Fruit fly (Drosophila melanogaster) whole organism, embryonic: ENCODE measurements around the gene Cep135.

Source experiments
- CG10147 ChIP-seq: fragments of 200-800 bp; sonication (Bioruptor generic); optimal IDR thresholded peaks from 2 replicates; lab custom pipeline; 2019; ENCODE audit warnings: missing biosample characterization, mild to moderate bottlenecking, missing genetic modification characterization, moderate library complexity
- CG10209 ChIP-seq: fragments of 200-800 bp; sonication (Bioruptor generic); optimal IDR thresholded peaks from 3 replicates; lab custom pipeline; 2017; ENCODE audit warnings: missing biosample characterization, mild to moderate bottlenecking, missing genetic modification characterization, missing genetic modification reagents
- CG10267 ChIP-seq: fragments of 200-800 bp; sonication (Bioruptor generic); optimal IDR thresholded peaks from 2 replicates; lab custom pipeline; 2018; ENCODE audit warnings: missing biosample characterization, mild to moderate bottlenecking, missing genetic modification characterization, moderate library complexity
- CG10431 ChIP-seq: fragments of 200-800 bp; sonication (Bioruptor generic); optimal IDR thresholded peaks from 3 replicates; lab custom pipeline; 2018; ENCODE audit warnings: missing biosample characterization, mild to moderate bottlenecking, missing genetic modification characterization
- CG10543 ChIP-seq: fragments of 200-800 bp; sonication (Bioruptor generic); optimal IDR thresholded peaks from 3 replicates; lab custom pipeline; 2017; ENCODE audit warnings: missing biosample characterization, mild to moderate bottlenecking, missing genetic modification characterization, moderate library complexity
- CG11247 ChIP-seq: fragments of 200-800 bp; sonication (Bioruptor generic); IDR thresholded peaks from 2 replicates; pipeline ENCODE4 v1.3.6; 2022; ENCODE audit warnings: missing biosample characterization, missing genetic modification characterization
- CG13624 ChIP-seq: fragments of 200-800 bp; sonication (Bioruptor generic); optimal IDR thresholded peaks from 2 replicates; lab custom pipeline; 2016; ENCODE audit warnings: missing biosample characterization, missing genetic modification characterization
- CG14667 ChIP-seq: fragments of 200-800 bp; sonication (Bioruptor generic); IDR thresholded peaks from 2 replicates; pipeline ENCODE4 v1.3.6; 2022; ENCODE audit warnings: missing biosample characterization, missing genetic modification characterization
- CG14860 ChIP-seq: fragments of 200-800 bp; sonication (Bioruptor generic); IDR thresholded peaks from 3 replicates; pipeline ENCODE4 v1.3.6; 2022; ENCODE audit warnings: missing biosample characterization, missing genetic modification characterization; ENCODE audit not compliant: partially characterized antibody
- CG2875 ChIP-seq: fragments of 200-800 bp; sonication (Bioruptor generic); optimal IDR thresholded peaks from 2 replicates; lab custom pipeline; 2017; ENCODE audit warnings: missing biosample characterization, mild to moderate bottlenecking, missing genetic modification characterization, missing genetic modification reagents
- CG2889 ChIP-seq: fragments of 200-800 bp; sonication (Bioruptor generic); IDR thresholded peaks from 3 replicates; pipeline ENCODE4 v1.3.6; 2022; ENCODE audit warnings: missing biosample characterization, missing genetic modification characterization
- CG34376 ChIP-seq: fragments of 200-800 bp; sonication (Bioruptor generic); optimal IDR thresholded peaks from 2 replicates; lab custom pipeline; 2018; ENCODE audit warnings: missing biosample characterization, mild to moderate bottlenecking, missing genetic modification characterization
- CG4282 ChIP-seq: fragments of 200-800 bp; sonication (Bioruptor generic); optimal IDR thresholded peaks from 2 replicates; lab custom pipeline; 2016; ENCODE audit warnings: missing biosample characterization, missing genetic modification characterization
- CG4328 ChIP-seq: fragments of 200-800 bp; sonication (Bioruptor generic); optimal IDR thresholded peaks from 3 replicates; lab custom pipeline; 2017; ENCODE audit warnings: missing biosample characterization, missing genetic modification reagents, missing genetic modification characterization
- CG4854 ChIP-seq: fragments of 200-800 bp; sonication (Bioruptor generic); optimal IDR thresholded peaks from 2 replicates; lab custom pipeline; 2016; ENCODE audit warnings: missing biosample characterization, missing genetic modification characterization, inconsistent platforms
- CG9817 ChIP-seq: fragments of 200-800 bp; sonication (Bioruptor generic); optimal IDR thresholded peaks from 2 replicates; lab custom pipeline; 2018; ENCODE audit warnings: missing biosample characterization, mild to moderate bottlenecking, missing genetic modification characterization, moderate library complexity
- CTCF ChIP-seq: fragments of 200-800 bp; sonication (Bioruptor generic); optimal IDR thresholded peaks from 2 replicates; lab custom pipeline; 2017; ENCODE audit warnings: missing biosample characterization, mild to moderate bottlenecking, missing genetic modification characterization, moderate library complexity
- Dfd ChIP-seq, 2 experiments: fragments of >200 bp; optimal IDR thresholded peaks; 2 replicates each; lab custom pipeline; 2017; ENCODE audit warnings: missing biosample characterization in 2 of 2, missing genetic modification characterization in 2 of 2
- Dip2 ChIP-seq: fragments of 200-800 bp; sonication (Bioruptor generic); IDR thresholded peaks from 2 replicates; pipeline ENCODE4 v1.3.6; 2022; ENCODE audit warnings: missing biosample characterization, missing genetic modification characterization
- Dp ChIP-seq: fragments of 200-800 bp; sonication (Bioruptor generic); optimal IDR thresholded peaks from 2 replicates; lab custom pipeline; 2018; ENCODE audit warnings: missing biosample characterization, mild to moderate bottlenecking, missing genetic modification characterization, moderate library complexity
- E2f1 ChIP-seq: fragments of 200-800 bp; sonication (Bioruptor generic); IDR thresholded peaks from 2 replicates; pipeline ENCODE4 v1.3.6; 2022; ENCODE audit warnings: missing biosample characterization, missing genetic modification characterization
- Ets97D ChIP-seq: fragments of 200-800 bp; sonication (Bioruptor generic); optimal IDR thresholded peaks from 3 replicates; lab custom pipeline; 2016; ENCODE audit warnings: missing biosample characterization, missing genetic modification characterization
- HLH4C ChIP-seq: fragments of 200-800 bp; sonication (Bioruptor generic); IDR thresholded peaks from 3 replicates; pipeline ENCODE4 v1.3.6; 2022; ENCODE audit warnings: missing biosample characterization, missing genetic modification characterization; ENCODE audit not compliant: partially characterized antibody
- Hsf ChIP-seq: fragments of 200-800 bp; sonication (Bioruptor generic); optimal IDR thresholded peaks from 3 replicates; lab custom pipeline; 2016; ENCODE audit warnings: missing biosample characterization, missing genetic modification characterization
- Mad ChIP-seq: fragments of 200-800 bp; sonication (Bioruptor generic); optimal IDR thresholded peaks from 2 replicates; lab custom pipeline; 2016; ENCODE audit warnings: missing biosample characterization, missing genetic modification characterization
- Meics ChIP-seq: fragments of 200-800 bp; sonication (Bioruptor generic); optimal IDR thresholded peaks from 2 replicates; lab custom pipeline; 2017; ENCODE audit warnings: missing biosample characterization, mild to moderate bottlenecking, missing genetic modification characterization
- Rx ChIP-seq: fragments of 200-800 bp; sonication (Bioruptor generic); IDR thresholded peaks from 2 replicates; pipeline ENCODE4 v1.3.6; 2022; ENCODE audit warnings: missing biosample characterization, missing genetic modification characterization
- TFAM ChIP-seq: fragments of 200-800 bp; sonication (Bioruptor generic); optimal IDR thresholded peaks from 2 replicates; lab custom pipeline; 2017; ENCODE audit warnings: missing biosample characterization, missing genetic modification characterization, inconsistent platforms
- Taf1 ChIP-seq: fragments of 200-800 bp; sonication (Bioruptor generic); IDR thresholded peaks from 2 replicates; pipeline ENCODE4 v1.3.6; 2022; ENCODE audit warnings: missing biosample characterization, missing genetic modification characterization
- Tbp ChIP-seq: fragments of >200 bp; optimal IDR thresholded peaks from 2 replicates; lab custom pipeline; 2018; ENCODE audit warnings: missing biosample characterization, missing genetic modification characterization
- Trl ChIP-seq, 3 experiments: fragments of >200 bp in 2 of 3; fragments of 200-800 bp in 1 of 3; sonication (Bioruptor generic) in 1 of 3; optimal IDR thresholded peaks; 2 replicates in 1 of 3; 3 replicates in 2 of 3; lab custom pipeline; 2016 to 2017; ENCODE audit warnings: missing biosample characterization in 1 of 3, missing genetic modification characterization in 1 of 3
- bab2 ChIP-seq: fragments of 200-800 bp; sonication (Bioruptor generic); optimal IDR thresholded peaks from 2 replicates; lab custom pipeline; 2016; ENCODE audit warnings: missing biosample characterization, missing genetic modification characterization
- bbx ChIP-seq: fragments of 200-800 bp; sonication (Bioruptor generic); IDR thresholded peaks from 2 replicates; pipeline ENCODE4 v1.3.6; 2022; ENCODE audit warnings: missing biosample characterization, missing genetic modification characterization; ENCODE audit not compliant: partially characterized antibody
- bcd ChIP-seq: fragments of 200-800 bp; sonication (Bioruptor generic); optimal IDR thresholded peaks from 2 replicates; lab custom pipeline; 2017; ENCODE audit warnings: missing biosample characterization, mild to moderate bottlenecking, missing genetic modification characterization
- cas ChIP-seq: fragments of 200-800 bp; sonication (Bioruptor generic); IDR thresholded peaks from 2 replicates; pipeline ENCODE4 v1.3.6; 2022; ENCODE audit warnings: missing biosample characterization, missing genetic modification characterization
- chif ChIP-seq, 2 experiments: fragments of 200-800 bp; sonication (Bioruptor generic); optimal IDR thresholded peaks; 3 replicates each; lab custom pipeline; 2016; ENCODE audit warnings: missing biosample characterization in 2 of 2, missing genetic modification characterization in 2 of 2
- chm ChIP-seq: fragments of 200-800 bp; sonication (Bioruptor generic); IDR thresholded peaks from 2 replicates; pipeline ENCODE4 v1.3.6; 2022; ENCODE audit warnings: missing biosample characterization, missing genetic modification characterization
- crol ChIP-seq: fragments of 200-800 bp; sonication (Bioruptor generic); IDR thresholded peaks from 2 replicates; pipeline ENCODE4 v1.3.6; 2022; ENCODE audit warnings: missing biosample characterization, missing genetic modification characterization
- dan ChIP-seq: fragments of 200-800 bp; sonication (Bioruptor generic); IDR thresholded peaks from 2 replicates; pipeline ENCODE4 v1.3.6; 2022; ENCODE audit warnings: missing biosample characterization, missing genetic modification characterization
- ftz-f1 ChIP-seq: fragments of 200-800 bp; sonication (Bioruptor generic); optimal IDR thresholded peaks from 2 replicates; lab custom pipeline; 2016; ENCODE audit warnings: missing biosample characterization, missing genetic modification characterization
- gfzf ChIP-seq: fragments of 200-800 bp; sonication (Bioruptor generic); optimal IDR thresholded peaks from 2 replicates; lab custom pipeline; 2016; ENCODE audit warnings: missing biosample characterization, mild to moderate bottlenecking, missing genetic modification characterization, moderate library complexity
- hb ChIP-seq: fragments of 200-800 bp; sonication (Bioruptor generic); IDR thresholded peaks from 3 replicates; pipeline ENCODE4 v1.3.6; 2022; ENCODE audit warnings: missing biosample characterization, missing genetic modification characterization; ENCODE audit not compliant: partially characterized antibody
- hkb ChIP-seq, 2 experiments: fragments of 200-800 bp in 1 of 2; fragments of >200 bp in 1 of 2; sonication (Bioruptor generic) in 1 of 2; IDR thresholded peaks in 1 of 2; optimal IDR thresholded peaks in 1 of 2; 2 replicates each; pipeline versions ENCODE4 v1.3.6 to Lab custom; 2017 to 2022; ENCODE audit warnings: missing biosample characterization in 1 of 2, missing genetic modification characterization in 1 of 2
- lov ChIP-seq, 2 experiments: fragments of 200-800 bp in 1 of 2; fragments of >200 bp in 1 of 2; sonication (Bioruptor generic) in 1 of 2; IDR thresholded peaks in 1 of 2; optimal IDR thresholded peaks in 1 of 2; 2 replicates in 1 of 2; 3 replicates in 1 of 2; pipeline versions ENCODE4 v1.3.6 to Lab custom; 2017 to 2022; ENCODE audit warnings: missing biosample characterization in 1 of 2, missing genetic modification characterization in 1 of 2
- maf-S ChIP-seq: fragments of 200-800 bp; sonication (Bioruptor generic); optimal IDR thresholded peaks from 2 replicates; lab custom pipeline; 2016; ENCODE audit warnings: missing biosample characterization, missing genetic modification characterization
- ro ChIP-seq: fragments of 200-800 bp; sonication (Bioruptor generic); IDR thresholded peaks from 2 replicates; pipeline ENCODE4 v1.3.6; 2022; ENCODE audit warnings: missing biosample characterization, missing genetic modification characterization
- sd ChIP-seq: fragments of 200-800 bp; sonication (Bioruptor generic); optimal IDR thresholded peaks from 3 replicates; lab custom pipeline; 2018; ENCODE audit warnings: missing biosample characterization, mild to moderate bottlenecking, missing genetic modification characterization, moderate library complexity
- shn ChIP-seq: fragments of 200-800 bp; sonication (Bioruptor generic); optimal IDR thresholded peaks from 3 replicates; lab custom pipeline; 2016; ENCODE audit warnings: missing biosample characterization, missing genetic modification characterization
- slbo ChIP-seq: fragments of 200-800 bp; sonication (Bioruptor generic); IDR thresholded peaks from 2 replicates; pipeline ENCODE4 v1.3.6; 2022; ENCODE audit warnings: missing biosample characterization, missing genetic modification characterization
- tna ChIP-seq: fragments of 200-800 bp; sonication (Bioruptor generic); IDR thresholded peaks from 2 replicates; pipeline ENCODE4 v1.3.6; 2022; ENCODE audit warnings: missing biosample characterization, missing genetic modification characterization; ENCODE audit not compliant: partially characterized antibody

Gene Cep135

DNA sequence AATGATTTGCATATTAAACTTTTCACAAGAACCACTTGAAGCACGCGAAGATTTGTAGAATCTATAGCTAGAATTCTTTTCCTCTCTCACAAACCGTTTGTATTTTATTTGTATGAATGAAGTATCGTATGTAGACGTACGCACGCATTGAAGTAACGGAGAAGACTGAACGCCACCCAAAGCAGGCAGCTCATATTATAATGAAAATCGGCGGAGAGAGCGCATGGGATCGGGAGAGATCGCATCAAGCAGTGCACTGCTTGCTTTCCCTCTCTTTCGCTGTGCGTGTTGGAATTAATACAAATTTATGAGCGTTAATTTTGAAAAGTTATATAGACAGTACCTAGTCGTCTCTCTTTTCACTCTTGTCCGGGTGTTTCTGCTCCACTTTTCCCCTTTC lies 37.3 kb upstream of the Cep135 start (continued):
- TF ChIP-seq CG2889 = no peak
- TF ChIP-seq chm = peak; percentile 50; the same call in 1 of the 2 replicates
- no peak for TF ChIP-seq CG10209 (GFP tag; lab: Kevin White, UChicago)
- TF ChIP-seq Ets97D (GFP tag; lab: Kevin White, UChicago) = no peak
- TF ChIP-seq Dfd (GFP tag; optimal IDR thresholded peaks at IDR 0.05; lab: Kevin White, UChicago) = peak in 1 of 2 experiments; percentile 53
- TF ChIP-seq gfzf (GFP tag; lab: Kevin White, UChicago) = no peak
- TF ChIP-seq Dp (GFP tag; lab: Kevin White, UChicago) = peak; percentile 3
- TF ChIP-seq Tbp (GFP tag; lab: Kevin White, UChicago) = no peak
- TF ChIP-seq CG14860 (GFP tag; lab: Robert Waterston, UW) = no peak
- no peak for TF ChIP-seq ftz-f1 (GFP tag; lab: Kevin White, UChicago)
- peak; percentile 91 to 93 for TF ChIP-seq Trl (optimal IDR thresholded peaks at IDR 0.05; lab: Kevin White, UChicago)
- TF ChIP-seq Trl (GFP tag; optimal IDR thresholded peaks at IDR 0.05; lab: Kevin White, UChicago) = peak; percentile 61
- no peak for TF ChIP-seq chif (GFP tag; optimal IDR thresholded peaks at IDR 0.05; lab: Kevin White, UChicago)
- TF ChIP-seq dan (GFP tag; lab: Robert Waterston, UW) = no peak
- peak; percentile 10 for TF ChIP-seq bcd (GFP tag; lab: Kevin White, UChicago)
- no peak for TF ChIP-seq CG14667 (GFP tag; lab: Robert Waterston, UW)
- no peak for TF ChIP-seq lov (optimal IDR thresholded peaks at IDR 0.05; lab: Kevin White, UChicago)
- no peak for TF ChIP-seq lov (GFP tag; IDR thresholded peaks at IDR 0.05; lab: Robert Waterston, UW)
- TF ChIP-seq CTCF = no peak
- TF ChIP-seq shn = no peak
- TF ChIP-seq CG4282 = no peak
- no peak for TF ChIP-seq CG10543 (GFP tag; lab: Kevin White, UChicago)
- peak; percentile 19; the same call in 1 of the 2 replicates for TF ChIP-seq tna (GFP tag; lab: Robert Waterston, UW)
- TF ChIP-seq cas (GFP tag; lab: Robert Waterston, UW) = no peak
- no peak for TF ChIP-seq sd (tag; lab: Kevin White, UChicago)
- TF ChIP-seq Mad (GFP tag; lab: Kevin White, UChicago) = no peak
- TF ChIP-seq bbx (GFP tag; lab: Robert Waterston, UW) = peak; percentile 42
- TF ChIP-seq CG10147 (GFP tag; lab: Kevin White, UChicago) = no peak
- TF ChIP-seq CG10431 = no peak
- no peak for TF ChIP-seq bab2 (GFP tag; lab: Kevin White, UChicago)
- TF ChIP-seq CG10267 = no peak
- TF ChIP-seq Dip2 = no peak
- TF ChIP-seq ro (GFP tag; lab: Robert Waterston, UW) = no peak
- TF ChIP-seq CG4854 = no peak
- no peak for TF ChIP-seq CG11247
- peak; percentile 25 for TF ChIP-seq CG13624 (GFP tag; lab: Kevin White, UChicago)
- TF ChIP-seq TFAM (GFP tag; lab: Kevin White, UChicago) = no peak
- no peak for TF ChIP-seq maf-S
- TF ChIP-seq CG2875 (GFP tag; lab: Kevin White, UChicago) = no peak
- TF ChIP-seq Meics (GFP tag; lab: Kevin White, UChicago) = no peak
- peak; percentile 2 for TF ChIP-seq CG34376 (GFP tag; lab: Kevin White, UChicago)
- TF ChIP-seq Taf1 (GFP tag; lab: Robert Waterston, UW) = no peak
- peak; percentile 30; the same call in 1 of the 2 replicates for TF ChIP-seq slbo (GFP tag; lab: Robert Waterston, UW)
- TF ChIP-seq HLH4C = peak; percentile 24; the same call in 1 of the 3 replicates
- no peak for TF ChIP-seq E2f1 (GFP tag; lab: Robert Waterston, UW)
- no peak for TF ChIP-seq hkb (optimal IDR thresholded peaks at IDR 0.05; lab: Kevin White, UChicago)
- TF ChIP-seq hkb (GFP tag; IDR thresholded peaks at IDR 0.05; lab: Robert Waterston, UW) = peak; percentile 33; the same call in 1 of the 2 replicates
- no peak for TF ChIP-seq crol
- TF ChIP-seq Rx (GFP tag; lab: Robert Waterston, UW) = no peak
- no peak for TF ChIP-seq Hsf (GFP tag; lab: Kevin White, UChicago)
- no peak for TF ChIP-seq CG9817 (tag; lab: Kevin White, UChicago)
- no peak for TF ChIP-seq CG4328
- TF ChIP-seq hb (GFP tag; lab: Robert Waterston, UW) = no peak
